Fruit fly (Drosophila melanogaster) whole organism, embryonic: Measurements from ENCODE around the gene EMC5.

Experiments
- Asciz ChIP-seq: fragments of 200-800 bp; sonication (Bioruptor generic); optimal IDR thresholded peaks from 2 replicates; lab custom pipeline; 2017; ENCODE audit warnings: missing biosample characterization, mild to moderate bottlenecking, missing genetic modification characterization, missing genetic modification reagents
- Atf3 ChIP-seq: fragments of 200-800 bp; sonication (Bioruptor generic); optimal IDR thresholded peaks from 3 replicates; lab custom pipeline; 2016; ENCODE audit warnings: missing biosample characterization, missing genetic modification characterization
- CG1024 ChIP-seq: fragments of 200-800 bp; sonication (Bioruptor generic); IDR thresholded peaks from 2 replicates; pipeline ENCODE4 v1.3.6; 2022; ENCODE audit warnings: missing biosample characterization, missing genetic modification characterization
- CG10267 ChIP-seq: fragments of 200-800 bp; sonication (Bioruptor generic); optimal IDR thresholded peaks from 2 replicates; lab custom pipeline; 2018; ENCODE audit warnings: missing biosample characterization, mild to moderate bottlenecking, missing genetic modification characterization, moderate library complexity
- CG12104 ChIP-seq: fragments of 200-800 bp; sonication (Bioruptor generic); optimal IDR thresholded peaks from 3 replicates; lab custom pipeline; 2016; ENCODE audit warnings: missing biosample characterization, missing genetic modification characterization
- CG1233 ChIP-seq: fragments of 200-800 bp; sonication (Bioruptor generic); optimal IDR thresholded peaks from 4 replicates; lab custom pipeline; 2018; ENCODE audit warnings: missing biosample characterization, mild to moderate bottlenecking, missing genetic modification characterization
- CG12659 ChIP-seq: fragments of 200-800 bp; sonication (Bioruptor generic); optimal IDR thresholded peaks from 3 replicates; lab custom pipeline; 2017; ENCODE audit warnings: mild to moderate bottlenecking, missing biosample characterization, missing genetic modification reagents, missing genetic modification characterization
- CG13624 ChIP-seq: fragments of 200-800 bp; sonication (Bioruptor generic); optimal IDR thresholded peaks from 2 replicates; lab custom pipeline; 2016; ENCODE audit warnings: missing biosample characterization, missing genetic modification characterization
- CG13894 ChIP-seq: fragments of 200-800 bp; sonication (Bioruptor generic); optimal IDR thresholded peaks from 3 replicates; lab custom pipeline; 2018; ENCODE audit warnings: missing biosample characterization, mild to moderate bottlenecking, missing genetic modification characterization, moderate library complexity
- CG14667 ChIP-seq: fragments of 200-800 bp; sonication (Bioruptor generic); IDR thresholded peaks from 2 replicates; pipeline ENCODE4 v1.3.6; 2022; ENCODE audit warnings: missing biosample characterization, missing genetic modification characterization
- CG17361 ChIP-seq: fragments of 200-800 bp; sonication (Bioruptor generic); IDR thresholded peaks from 3 replicates; pipeline ENCODE4 v1.3.6; 2022; ENCODE audit warnings: missing biosample characterization, missing genetic modification characterization
- CG2116 ChIP-seq: fragments of 200-800 bp; sonication (Bioruptor generic); optimal IDR thresholded peaks from 3 replicates; lab custom pipeline; 2018; ENCODE audit warnings: missing biosample characterization, mild to moderate bottlenecking, missing genetic modification characterization
- CG30431 ChIP-seq: fragments of 200-800 bp; sonication (Bioruptor generic); optimal IDR thresholded peaks from 2 replicates; lab custom pipeline; 2017; ENCODE audit warnings: missing biosample characterization, missing genetic modification characterization
- CG3407 ChIP-seq: fragments of 200-800 bp; sonication (Bioruptor generic); optimal IDR thresholded peaks from 2 replicates; lab custom pipeline; 2018; ENCODE audit warnings: missing biosample characterization, mild to moderate bottlenecking, missing genetic modification characterization
- CG34224 ChIP-seq: fragments of 200-800 bp; sonication (Bioruptor generic); IDR thresholded peaks from 3 replicates; pipeline ENCODE4 v1.3.6; 2022; ENCODE audit warnings: missing biosample characterization, missing genetic modification characterization; ENCODE audit not compliant: partially characterized antibody
- CG4282 ChIP-seq: fragments of 200-800 bp; sonication (Bioruptor generic); optimal IDR thresholded peaks from 2 replicates; lab custom pipeline; 2016; ENCODE audit warnings: missing biosample characterization, missing genetic modification characterization
- CG4360 ChIP-seq: fragments of 200-800 bp; sonication (Bioruptor generic); IDR thresholded peaks from 2 replicates; pipeline ENCODE4 v1.3.6; 2022; ENCODE audit warnings: missing biosample characterization, missing genetic modification characterization
- CG6689 ChIP-seq: fragments of 200-800 bp; sonication (Bioruptor generic); IDR thresholded peaks from 2 replicates; pipeline ENCODE4 v1.3.6; 2022; ENCODE audit warnings: missing biosample characterization, missing genetic modification characterization
- CG6854 ChIP-seq: fragments of 200-800 bp; sonication (Bioruptor generic); optimal IDR thresholded peaks from 3 replicates; lab custom pipeline; 2017; ENCODE audit warnings: missing biosample characterization, mild to moderate bottlenecking, missing genetic modification characterization
- CG7839 ChIP-seq: fragments of 200-800 bp; sonication (Bioruptor generic); optimal IDR thresholded peaks from 3 replicates; lab custom pipeline; 2018; ENCODE audit warnings: missing biosample characterization, mild to moderate bottlenecking, missing genetic modification characterization, moderate library complexity
- CG7928 ChIP-seq: fragments of 200-800 bp; sonication (Bioruptor generic); optimal IDR thresholded peaks from 2 replicates; lab custom pipeline; 2017; ENCODE audit warnings: missing biosample characterization, mild to moderate bottlenecking, missing genetic modification characterization
- CHES-1-like ChIP-seq: fragments of 200-800 bp; sonication (Bioruptor generic); optimal IDR thresholded peaks from 2 replicates; lab custom pipeline; 2016; ENCODE audit warnings: missing biosample characterization, missing genetic modification characterization
- Chrac-16 ChIP-seq: fragments of 200-800 bp; sonication (Bioruptor generic); optimal IDR thresholded peaks from 3 replicates; lab custom pipeline; 2016; ENCODE audit warnings: missing biosample characterization, missing genetic modification characterization
- D ChIP-seq, 2 experiments: fragments of 200-800 bp in 1 of 2; fragments of >200 bp in 1 of 2; sonication (Bioruptor generic) in 1 of 2; optimal IDR thresholded peaks; 2 replicates in 1 of 2; 3 replicates in 1 of 2; lab custom pipeline; 2017; ENCODE audit warnings: mild to moderate bottlenecking in 1 of 2, missing biosample characterization in 1 of 2, missing genetic modification characterization in 1 of 2, missing genetic modification reagents in 1 of 2
- E2f1 ChIP-seq: fragments of 200-800 bp; sonication (Bioruptor generic); IDR thresholded peaks from 2 replicates; pipeline ENCODE4 v1.3.6; 2022; ENCODE audit warnings: missing biosample characterization, missing genetic modification characterization
- Elba2 ChIP-seq: fragments of 200-800 bp; sonication (Bioruptor generic); optimal IDR thresholded peaks from 3 replicates; lab custom pipeline; 2016; ENCODE audit warnings: missing biosample characterization, missing genetic modification characterization
- Ets65A ChIP-seq: fragments of 200-800 bp; sonication (Bioruptor generic); peaks from one replicate; lab custom pipeline; 2016; ENCODE audit warnings: missing biosample characterization, missing genetic modification characterization
- Hr51 ChIP-seq, 2 experiments: fragments of 200-800 bp; sonication (Bioruptor generic); optimal IDR thresholded peaks; 2 replicates in 1 of 2; 3 replicates in 1 of 2; lab custom pipeline; 2016 to 2018; ENCODE audit warnings: missing biosample characterization in 2 of 2, missing genetic modification characterization in 2 of 2, mild to moderate bottlenecking in 1 of 2, moderate library complexity in 1 of 2
- Kr ChIP-seq: fragments of 200-800 bp; sonication (Bioruptor generic); optimal IDR thresholded peaks from 2 replicates; lab custom pipeline; 2017; ENCODE audit warnings: missing biosample characterization, mild to moderate bottlenecking, missing genetic modification characterization
- Lhr ChIP-seq: fragments of 200-800 bp; sonication (Bioruptor generic); optimal IDR thresholded peaks from 3 replicates; lab custom pipeline; 2017; ENCODE audit warnings: mild to moderate bottlenecking, missing biosample characterization, missing genetic modification reagents, missing genetic modification characterization
- MTF-1 ChIP-seq: fragments of 200-800 bp; sonication (Bioruptor generic); optimal IDR thresholded peaks from 2 replicates; lab custom pipeline; 2018; ENCODE audit warnings: missing biosample characterization, mild to moderate bottlenecking, missing genetic modification characterization, borderline replicate concordance
- Max ChIP-seq: fragments of 200-800 bp; sonication (Bioruptor generic); optimal IDR thresholded peaks from 2 replicates; lab custom pipeline; 2016; ENCODE audit warnings: missing biosample characterization, mild to moderate bottlenecking, missing genetic modification characterization
- Spps ChIP-seq: fragments of 200-800 bp; sonication (Bioruptor generic); optimal IDR thresholded peaks from 2 replicates; lab custom pipeline; 2018; ENCODE audit warnings: missing biosample characterization, mild to moderate bottlenecking, missing genetic modification characterization
- Sry-β ChIP-seq: fragments of 200-800 bp; sonication (Bioruptor generic); optimal IDR thresholded peaks from 2 replicates; lab custom pipeline; 2018; ENCODE audit warnings: missing biosample characterization, mild to moderate bottlenecking, missing genetic modification characterization, moderate library complexity
- Vsx1 ChIP-seq: fragments of 200-800 bp; sonication (Bioruptor generic); optimal IDR thresholded peaks from 2 replicates; lab custom pipeline; 2017; ENCODE audit warnings: missing biosample characterization, mild to moderate bottlenecking, missing genetic modification characterization, missing genetic modification reagents
- bbx ChIP-seq: fragments of 200-800 bp; sonication (Bioruptor generic); IDR thresholded peaks from 2 replicates; pipeline ENCODE4 v1.3.6; 2022; ENCODE audit warnings: missing biosample characterization, missing genetic modification characterization; ENCODE audit not compliant: partially characterized antibody
- bowl ChIP-seq: fragments of 200-800 bp; sonication (Bioruptor generic); IDR thresholded peaks from 2 replicates; pipeline ENCODE4 v1.3.6; 2022; ENCODE audit warnings: missing biosample characterization, missing genetic modification characterization
- corto ChIP-seq: fragments of 200-800 bp; sonication (Bioruptor generic); optimal IDR thresholded peaks from 2 replicates; lab custom pipeline; 2016; ENCODE audit warnings: missing biosample characterization, mild to moderate bottlenecking, missing genetic modification characterization, moderate library complexity
- croc ChIP-seq: fragments of 200-800 bp; sonication (Bioruptor generic); conservative IDR thresholded peaks from 3 replicates; pipeline ENCODE4 v1.3.6; 2022; ENCODE audit warnings: missing biosample characterization, missing genetic modification characterization
- hkb ChIP-seq, 2 experiments: fragments of 200-800 bp in 1 of 2; fragments of >200 bp in 1 of 2; sonication (Bioruptor generic) in 1 of 2; IDR thresholded peaks in 1 of 2; optimal IDR thresholded peaks in 1 of 2; 2 replicates each; pipeline versions ENCODE4 v1.3.6 to Lab custom; 2017 to 2022; ENCODE audit warnings: missing biosample characterization in 1 of 2, missing genetic modification characterization in 1 of 2
- lola ChIP-seq, 3 experiments: fragments of >200 bp in 2 of 3; fragments of 200-800 bp in 1 of 3; sonication (Bioruptor generic) in 1 of 3; optimal IDR thresholded peaks; 2 replicates each; lab custom pipeline; 2017 to 2019; ENCODE audit warnings: missing biosample characterization in 3 of 3, missing genetic modification characterization in 3 of 3, mild to moderate bottlenecking in 1 of 3, moderate library complexity in 1 of 3
- pb ChIP-seq: fragments of 200-800 bp; sonication (Bioruptor generic); optimal IDR thresholded peaks from 3 replicates; lab custom pipeline; 2016; ENCODE audit warnings: missing biosample characterization, missing genetic modification characterization
- sd ChIP-seq: fragments of 200-800 bp; sonication (Bioruptor generic); optimal IDR thresholded peaks from 3 replicates; lab custom pipeline; 2018; ENCODE audit warnings: missing biosample characterization, mild to moderate bottlenecking, missing genetic modification characterization, moderate library complexity
- sisA ChIP-seq: fragments of 200-800 bp; sonication (Bioruptor generic); IDR thresholded peaks from 2 replicates; pipeline ENCODE4 v1.3.6; 2022; ENCODE audit warnings: missing biosample characterization, missing genetic modification characterization
- slp2 ChIP-seq: fragments of 200-800 bp; sonication (Bioruptor generic); optimal IDR thresholded peaks from 2 replicates; lab custom pipeline; 2016; ENCODE audit warnings: missing biosample characterization, missing genetic modification characterization
- sug ChIP-seq: fragments of 200-800 bp; optimal IDR thresholded peaks from 2 replicates; lab custom pipeline; 2019; ENCODE audit warnings: missing biosample characterization, mild to moderate bottlenecking, missing genetic modification characterization, moderate library complexity
- tap ChIP-seq: fragments of 200-800 bp; optimal IDR thresholded peaks from 3 replicates; lab custom pipeline; 2019; ENCODE audit warnings: missing biosample characterization, mild to moderate bottlenecking, missing genetic modification characterization, moderate library complexity
- ttk ChIP-seq: fragments of 200-800 bp; sonication (Bioruptor generic); IDR thresholded peaks from 2 replicates; pipeline ENCODE4 v2.1.2; 2022; ENCODE audit warnings: missing biosample characterization, missing genetic modification characterization
- unpg ChIP-seq: fragments of 200-800 bp; sonication (Bioruptor generic); optimal IDR thresholded peaks from 3 replicates; lab custom pipeline; 2018; ENCODE audit warnings: missing biosample characterization, mild to moderate bottlenecking, missing genetic modification characterization, moderate library complexity

EMC5 gene

dm6 chr2L:18966214-18966556, 21.3 kb upstream of the EMC5 start (continued):
- TF ChIP-seq CG12659, result peak; percentile 49
- TF ChIP-seq MTF-1 (GFP tag; lab: Kevin White, UChicago), result peak; percentile 61
- TF ChIP-seq CG7928, result peak; percentile 49
- TF ChIP-seq CG30431, result peak; percentile 8
- TF ChIP-seq CG7839 (tag; lab: Kevin White, UChicago), result peak; percentile 86
- no peak for TF ChIP-seq D (optimal IDR thresholded peaks at IDR 0.05; lab: Kevin White, UChicago)
- peak; percentile 46 for TF ChIP-seq D (GFP tag; optimal IDR thresholded peaks at IDR 0.05; lab: Kevin White, UChicago)
- peak; percentile 75 for TF ChIP-seq CG1233 (GFP tag; lab: Kevin White, UChicago)
- TF ChIP-seq bbx (GFP tag; lab: Robert Waterston, UW), result no peak
- TF ChIP-seq Chrac-16 (GFP tag; lab: Kevin White, UChicago), result peak; percentile 55
- peak; percentile 80 for TF ChIP-seq CG14667
- no peak for TF ChIP-seq CG4282 (GFP tag; lab: Kevin White, UChicago)
- TF ChIP-seq pb, result no peak
- peak; percentile 43 for TF ChIP-seq CG17361 (GFP tag; lab: Robert Waterston, UW)
- peak; percentile 75 for TF ChIP-seq sisA (GFP tag; lab: Robert Waterston, UW)
- TF ChIP-seq Elba2 (GFP tag; lab: Kevin White, UChicago), result peak; percentile 13
- peak; percentile 44 for TF ChIP-seq slp2
- no peak for TF ChIP-seq Kr
- TF ChIP-seq CG13624 (GFP tag; lab: Kevin White, UChicago), result peak; percentile 33
- peak; percentile 87 for TF ChIP-seq sug (tag; lab: Kevin White, UChicago)
- peak; percentile 65 for TF ChIP-seq CG6854
- TF ChIP-seq ttk, result peak; percentile 84
- TF ChIP-seq Max, result peak; percentile 69
- TF ChIP-seq unpg (GFP tag; lab: Kevin White, UChicago), result peak; percentile 79
- no peak for TF ChIP-seq CHES-1-like (GFP tag; lab: Kevin White, UChicago)
- no peak for TF ChIP-seq hkb (optimal IDR thresholded peaks at IDR 0.05; lab: Kevin White, UChicago)
- peak; percentile 90 for TF ChIP-seq hkb (GFP tag; IDR thresholded peaks at IDR 0.05; lab: Robert Waterston, UW)
- peak; percentile 54 for TF ChIP-seq CG12104 (GFP tag; lab: Kevin White, UChicago)
- TF ChIP-seq sd (tag; lab: Kevin White, UChicago), result peak; percentile 44
- TF ChIP-seq Asciz, result peak; percentile 13
- no peak for TF ChIP-seq Lhr (GFP tag; lab: Kevin White, UChicago)
- TF ChIP-seq Atf3 (GFP tag; lab: Kevin White, UChicago), result no peak
- peak; percentile 56 for TF ChIP-seq croc (GFP tag; lab: Robert Waterston, UW)
- TF ChIP-seq Hr51 (GFP tag; optimal IDR thresholded peaks at IDR 0.05; lab: Kevin White, UChicago), result peak; percentile 27 to 63
- peak; percentile 89 for TF ChIP-seq Ets65A (GFP tag; lab: Kevin White, UChicago)
- peak; percentile 79; the same call in 1 of the 2 replicates for TF ChIP-seq bowl (GFP tag; lab: Robert Waterston, UW)
- TF ChIP-seq corto (GFP tag; lab: Kevin White, UChicago), result peak; percentile 10
- TF ChIP-seq CG2116 (GFP tag; lab: Kevin White, UChicago), result no peak
- TF ChIP-seq Spps (tag; lab: Kevin White, UChicago), result peak; percentile 49
- TF ChIP-seq CG3407 (GFP tag; lab: Kevin White, UChicago), result no peak
- 0 out of 2 replicates have a peak, but pooled peaks have one; percentile 51 for TF ChIP-seq CG4360 (GFP tag; lab: Robert Waterston, UW)
- peak; percentile 52 for TF ChIP-seq CG10267
- TF ChIP-seq CG13894 (tag; lab: Kevin White, UChicago), result peak; percentile 85
- peak; percentile 73 for TF ChIP-seq tap (tag; lab: Kevin White, UChicago)
- TF ChIP-seq CG6689 (GFP tag; lab: Robert Waterston, UW), result peak; percentile 88
- peak; percentile 48 for TF ChIP-seq CG1024 (GFP tag; lab: Robert Waterston, UW)
- TF ChIP-seq lola (GFP tag; optimal IDR thresholded peaks at IDR 0.05; lab: Kevin White, UChicago), result peak in 1 of 3 experiments; percentile 6
- peak; percentile 88 for TF ChIP-seq E2f1
- TF ChIP-seq Vsx1, result peak; percentile 37
- TF ChIP-seq Sry-β (GFP tag; lab: Kevin White, UChicago), result no peak
- no peak for TF ChIP-seq CG34224 (GFP tag; lab: Robert Waterston, UW)
